Fruit fly (Drosophila melanogaster) whole organism, embryonic: Measurements from ENCODE around the gene und.

Experiments used
- CG14710 ChIP-seq: fragments of 200-800 bp; sonication (Bioruptor generic); optimal IDR thresholded peaks from 3 replicates; lab custom pipeline; 2019; ENCODE audit warnings: missing biosample characterization, mild to moderate bottlenecking, missing genetic modification characterization, moderate library complexity
- CG7556 ChIP-seq: fragments of 200-800 bp; sonication (Bioruptor generic); optimal IDR thresholded peaks from 2 replicates; lab custom pipeline; 2017; ENCODE audit warnings: missing biosample characterization, mild to moderate bottlenecking, missing genetic modification characterization
- CG8290 ChIP-seq, 3 experiments: fragments of 200-800 bp; sonication (Bioruptor generic); optimal IDR thresholded peaks; 2 replicates each; lab custom pipeline; 2016 to 2019; ENCODE audit warnings: missing biosample characterization in 3 of 3, missing genetic modification characterization in 3 of 3, mild to moderate bottlenecking in 2 of 3, moderate library complexity in 1 of 3
- amos ChIP-seq: fragments of 200-800 bp; sonication (Bioruptor generic); IDR thresholded peaks from 2 replicates; pipeline ENCODE4 v1.3.6; 2022; ENCODE audit warnings: missing biosample characterization, missing genetic modification characterization; ENCODE audit not compliant: partially characterized antibody
- stc ChIP-seq: fragments of 200-800 bp; sonication (Bioruptor generic); IDR thresholded peaks from 2 replicates; pipeline ENCODE4 v1.3.6; 2022; ENCODE audit warnings: missing biosample characterization, missing genetic modification characterization
- ttk ChIP-seq: fragments of 200-800 bp; sonication (Bioruptor generic); IDR thresholded peaks from 2 replicates; pipeline ENCODE4 v2.1.2; 2022; ENCODE audit warnings: missing biosample characterization, missing genetic modification characterization
- vvl ChIP-seq: fragments of 200-800 bp; sonication (Bioruptor generic); IDR thresholded peaks from 2 replicates; pipeline ENCODE4 v1.3.6; 2022; ENCODE audit warnings: missing biosample characterization, missing genetic modification characterization

DNA sequence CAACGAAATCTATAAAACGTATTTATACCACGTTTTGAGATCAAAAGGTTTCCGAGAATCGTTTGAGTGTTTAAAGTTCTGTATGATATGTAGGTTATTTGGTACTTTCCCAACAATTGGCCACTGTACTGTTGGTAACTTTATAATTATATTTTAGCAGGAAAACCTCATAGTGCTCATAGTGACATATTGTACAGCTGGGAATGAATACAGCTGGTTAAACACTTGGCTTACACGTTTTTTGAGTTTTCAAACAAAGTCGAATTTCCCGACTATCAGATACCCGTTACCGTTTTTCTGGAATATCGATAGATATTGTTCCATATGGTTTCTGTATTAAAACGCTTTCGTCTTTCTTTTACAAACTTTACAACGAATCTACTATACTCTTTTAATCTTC, 15.2 kb downstream of the und start:
- TF ChIP-seq stc (GFP tag; lab: Robert Waterston, UW) = no peak
- no peak for TF ChIP-seq CG8290 (GFP tag; optimal IDR thresholded peaks at IDR 0.05; lab: Kevin White, UChicago)
- no peak for TF ChIP-seq CG8290 (tag; optimal IDR thresholded peaks at IDR 0.05; lab: Kevin White, UChicago)
- no peak for TF ChIP-seq CG14710 (tag; lab: Kevin White, UChicago)
- no peak for TF ChIP-seq CG7556 (GFP tag; lab: Kevin White, UChicago)
- no peak for TF ChIP-seq amos (GFP tag; lab: Robert Waterston, UW)
- no peak for TF ChIP-seq ttk (GFP tag; lab: Robert Waterston, UW)
- no peak for TF ChIP-seq vvl (GFP tag; lab: Robert Waterston, UW)
